Worm (Caenorhabditis elegans) whole organism, L4/young adult: ENCODE measurements around the gene str-118.

Source experiments
- W03F9.2 ChIP-seq: fragments of 150-350 bp; optimal IDR thresholded peaks from 2 replicates; lab custom pipeline; 2014; ENCODE audit warnings: missing biosample characterization, missing genetic modification characterization
- dao-5 ChIP-seq: sonication (generic microtip); optimal IDR thresholded peaks from 2 replicates; lab custom pipeline; 2016; ENCODE audit warnings: missing genotype, missing genetic modification characterization, moderate library complexity, missing compliant biosample characterization
- him-1 ChIP-seq: sonication (generic microtip); optimal IDR thresholded peaks from 2 replicates; lab custom pipeline; 2016; ENCODE audit warnings: missing genotype, missing genetic modification reagents, missing genetic modification characterization, missing compliant biosample characterization

Gene str-118

DNA sequence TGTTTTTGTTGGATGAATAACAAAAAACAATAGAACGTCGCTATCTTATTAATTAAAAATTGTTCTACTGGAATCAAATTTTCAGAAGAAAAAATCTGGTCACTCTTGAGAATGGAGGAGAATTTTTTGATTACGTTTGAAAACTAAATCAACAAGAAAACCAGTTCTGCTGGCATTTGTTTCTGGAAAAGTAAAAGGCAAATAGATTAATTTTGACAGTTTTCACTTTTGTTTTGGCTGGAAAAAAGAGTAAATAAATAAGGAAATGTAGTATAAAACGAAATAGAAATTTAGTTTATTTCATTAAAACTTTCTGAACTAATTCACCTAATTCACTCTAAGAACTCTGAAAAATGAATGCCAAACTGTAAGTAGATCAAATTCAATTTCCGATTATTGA, 12.3 kb downstream of the str-118 start, which contains the start of gene fipr-13:
Gene fipr-13, plus strand, starts transcription at position 301 of the 400 bp plus-strand sequence.
- TF ChIP-seq W03F9.2, result no peak
- TF ChIP-seq him-1 (tag; lab: Kevin White, UChicago), result no peak
- TF ChIP-seq dao-5 (tag; lab: Kevin White, UChicago), result no peak

DNA sequence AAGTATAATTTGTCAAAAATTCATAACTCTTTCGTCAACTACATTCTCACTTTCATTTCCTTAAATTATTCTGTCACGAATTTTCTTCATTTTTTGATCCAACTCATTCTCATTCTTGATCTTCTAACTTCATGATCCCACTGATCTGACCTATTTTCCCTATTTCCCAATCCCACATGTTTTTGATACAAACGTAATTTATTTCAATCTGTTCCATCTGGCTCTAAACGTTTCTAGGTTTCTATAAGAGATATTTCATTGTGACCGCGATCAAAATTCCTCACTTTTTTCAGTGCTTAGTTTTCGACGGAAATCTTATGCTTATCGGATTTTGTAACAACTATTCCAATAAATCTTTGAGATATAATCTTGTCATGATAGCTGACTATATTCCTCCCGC, 13.7 kb downstream of the str-118 start:
- TF ChIP-seq dao-5 (tag; lab: Kevin White, UChicago), result no peak
- no peak for TF ChIP-seq him-1 (tag; lab: Kevin White, UChicago)
- TF ChIP-seq W03F9.2, result no peak

DNA sequence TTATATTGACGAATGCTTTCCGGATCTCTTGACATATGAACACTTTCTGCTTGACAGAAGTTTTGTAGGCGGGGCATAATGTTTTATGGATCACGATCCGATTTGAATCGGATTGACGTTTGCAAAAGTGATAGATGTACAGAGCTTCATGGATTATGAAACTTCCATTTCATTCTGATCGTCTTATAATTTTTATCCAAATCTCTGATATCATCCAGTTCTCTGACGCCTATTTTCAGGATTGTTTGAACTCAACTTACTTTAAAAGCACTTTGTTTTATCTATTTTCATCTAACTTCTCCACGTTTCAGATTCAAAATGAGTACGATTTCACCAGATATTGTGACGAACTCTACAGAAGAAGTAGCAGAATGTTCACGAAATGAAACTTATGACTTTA, 14.8 kb downstream of the str-118 start, which contains the start of gene npr-39:
Gene npr-39, plus strand, starts transcription at position 301 of the 400 bp plus-strand sequence.
- TF ChIP-seq dao-5 (tag; lab: Kevin White, UChicago), result no peak

DNA sequence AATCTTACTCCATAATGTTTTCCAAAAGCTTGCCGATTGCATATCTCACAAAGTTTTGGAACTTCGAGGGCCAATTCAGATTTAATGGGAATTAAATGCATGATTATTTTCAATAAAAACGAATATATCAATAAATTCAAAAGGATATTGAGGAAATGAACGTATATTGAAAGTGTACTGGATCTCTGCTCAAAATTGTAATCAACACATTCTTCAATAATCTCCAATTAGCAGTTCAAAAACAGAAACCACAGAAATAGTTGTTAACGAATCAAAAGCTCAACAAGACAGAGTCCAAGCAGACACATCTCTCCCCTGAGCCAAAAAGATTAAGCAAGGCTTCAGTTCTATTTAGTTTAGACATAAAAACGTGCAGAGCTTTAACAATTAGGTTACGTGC, 18.6 kb downstream of the str-118 start, which contains the start of gene nhr-192:
Gene nhr-192, minus strand, starts transcription at position 101 of the 400 bp plus-strand sequence.
- TF ChIP-seq dao-5 (tag; lab: Kevin White, UChicago) (no peak), W03F9.2 (no peak), him-1 (tag; lab: Kevin White, UChicago) (no peak)

DNA sequence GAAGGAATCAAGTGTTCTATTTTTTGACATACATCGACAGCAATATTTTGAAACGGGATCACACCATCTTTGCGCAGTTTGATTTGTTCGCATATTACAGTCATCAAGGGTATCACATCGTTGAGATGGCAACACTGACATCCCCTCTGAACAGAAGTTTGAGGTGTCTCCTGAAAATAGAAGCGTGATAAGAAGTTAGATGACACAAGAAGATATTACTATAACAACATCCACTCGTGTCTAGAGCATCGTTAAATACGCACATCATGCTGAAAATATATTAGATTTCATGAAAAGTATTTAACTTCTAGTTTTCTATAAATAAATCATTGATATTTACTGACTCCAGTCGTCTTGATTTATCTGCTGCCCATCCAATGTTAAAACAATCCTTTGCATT, 20.8 kb downstream of the str-118 start:
- TF ChIP-seq W03F9.2, result no peak
- TF ChIP-seq him-1 (tag; lab: Kevin White, UChicago), result no peak
- no peak for TF ChIP-seq dao-5 (tag; lab: Kevin White, UChicago)

DNA sequence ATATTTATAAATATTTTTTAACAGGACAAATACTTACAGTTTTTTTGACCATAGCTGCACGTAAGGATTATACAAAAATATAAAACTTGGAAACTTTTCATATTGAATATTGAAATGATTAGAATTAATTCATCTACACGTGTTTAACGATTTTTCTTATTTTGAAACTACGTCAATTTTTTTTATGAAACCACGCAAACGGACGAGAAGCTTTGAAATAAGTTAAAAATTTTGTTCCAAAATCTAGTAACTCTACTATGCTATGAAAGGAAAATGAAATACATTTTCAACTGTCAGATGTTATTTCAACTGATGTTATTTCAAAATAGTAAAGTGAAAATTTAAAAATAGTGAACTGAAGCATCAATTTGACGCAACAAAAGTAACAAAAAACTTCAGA, 21.8 kb downstream of the str-118 start, which contains the start of gene F57A8.6:
Gene F57A8.6, minus strand, starts transcription at position 101 of the 400 bp plus-strand sequence.
- TF ChIP-seq dao-5 (tag; lab: Kevin White, UChicago) (no peak), W03F9.2 (no peak), him-1 (tag; lab: Kevin White, UChicago) (no peak)

DNA sequence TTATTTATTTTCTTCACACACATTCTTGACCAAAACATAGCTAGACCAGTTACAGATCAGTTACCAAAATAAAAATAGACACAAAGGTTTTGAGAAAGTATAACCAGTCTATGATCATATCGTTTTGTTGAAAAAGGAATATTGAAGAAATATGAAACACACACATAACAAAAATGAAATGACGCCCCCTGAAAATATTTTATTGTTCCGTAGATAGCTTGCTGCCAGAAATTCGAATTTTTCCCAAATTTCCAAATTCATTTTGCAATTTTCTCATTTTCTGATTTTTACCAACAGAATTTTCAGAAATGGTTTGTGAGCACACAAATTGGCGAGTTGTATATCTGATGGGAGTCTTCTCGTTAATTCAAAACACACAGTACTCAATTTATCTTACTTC, 23.5 kb downstream of the str-118 start, which contains the start of gene F57A8.7:
Gene F57A8.7, plus strand, starts transcription at position 301 of the 400 bp plus-strand sequence.
- TF ChIP-seq dao-5 (tag; lab: Kevin White, UChicago) (no peak), W03F9.2 (no peak), him-1 (tag; lab: Kevin White, UChicago) (no peak)

DNA sequence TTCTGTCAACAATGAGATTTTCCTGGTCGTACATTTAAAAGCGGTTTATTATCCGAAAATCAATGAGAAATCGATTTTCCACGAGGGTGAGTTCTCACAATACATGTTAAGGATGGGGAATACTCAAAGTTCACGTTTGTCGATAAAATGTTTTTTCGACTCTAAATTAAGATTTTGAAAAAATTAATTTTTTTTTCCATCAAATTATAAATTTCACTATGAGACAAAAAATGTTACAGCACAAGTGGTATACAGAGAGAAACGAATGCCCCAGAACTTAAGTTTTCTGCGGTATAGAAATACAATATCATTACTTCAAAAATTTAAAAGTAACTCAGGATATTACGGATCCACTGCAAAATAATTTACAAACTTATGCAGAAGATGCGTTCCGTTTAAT, 26.3 kb downstream of the str-118 start, which contains the start of gene R04B5.1:
Gene R04B5.1, minus strand, starts transcription at position 101 of the 400 bp plus-strand sequence.
- TF ChIP-seq W03F9.2 (no peak), him-1 (tag; lab: Kevin White, UChicago) (no peak), dao-5 (tag; lab: Kevin White, UChicago) (no peak)

DNA sequence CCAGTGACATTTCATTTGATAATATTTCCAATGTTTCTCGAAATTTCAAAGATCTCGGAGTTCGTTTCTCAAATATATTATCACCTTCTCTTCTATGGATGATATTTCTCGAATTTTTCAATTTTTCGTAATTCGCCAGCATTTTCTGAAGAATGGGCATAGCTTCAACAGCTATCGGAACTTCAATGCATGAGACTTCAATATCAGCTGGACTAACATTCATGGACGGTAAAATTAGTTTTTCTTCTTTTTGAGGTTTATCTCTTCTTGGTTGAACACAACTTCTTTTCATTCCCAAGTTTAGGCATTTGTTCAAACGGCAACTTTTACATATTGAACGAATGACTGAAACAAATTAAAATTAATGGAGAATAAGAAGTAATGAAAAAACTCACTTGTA, 28.9 kb downstream of the str-118 start:
- TF ChIP-seq dao-5 (tag; lab: Kevin White, UChicago) (no peak), him-1 (tag; lab: Kevin White, UChicago) (no peak), W03F9.2 (no peak)

DNA sequence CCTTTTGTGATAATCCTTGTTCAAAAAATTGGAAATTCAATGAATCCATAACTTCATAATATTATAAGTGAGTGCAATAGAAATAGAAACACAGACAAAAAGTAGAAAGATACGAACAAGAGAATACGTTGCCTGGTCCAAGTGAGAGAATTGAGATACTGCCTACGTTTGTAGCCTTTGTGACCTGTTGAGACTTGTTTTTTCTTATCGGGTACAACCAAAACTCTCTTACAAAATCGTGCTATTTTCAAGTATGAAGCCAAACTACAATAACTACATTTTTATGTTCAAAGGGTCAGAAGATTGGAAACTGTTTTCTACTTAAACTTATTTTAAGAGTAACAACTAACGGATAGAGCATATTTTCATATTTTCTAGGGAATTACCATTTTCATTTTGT, 29.7 kb downstream of the str-118 start, which contains the start of gene nhr-205:
Gene nhr-205, minus strand, starts transcription at position 141 of the 400 bp plus-strand sequence.
- TF ChIP-seq W03F9.2, result no peak
- TF ChIP-seq dao-5 (tag; lab: Kevin White, UChicago), result no peak
- no peak for TF ChIP-seq him-1 (tag; lab: Kevin White, UChicago)

DNA sequence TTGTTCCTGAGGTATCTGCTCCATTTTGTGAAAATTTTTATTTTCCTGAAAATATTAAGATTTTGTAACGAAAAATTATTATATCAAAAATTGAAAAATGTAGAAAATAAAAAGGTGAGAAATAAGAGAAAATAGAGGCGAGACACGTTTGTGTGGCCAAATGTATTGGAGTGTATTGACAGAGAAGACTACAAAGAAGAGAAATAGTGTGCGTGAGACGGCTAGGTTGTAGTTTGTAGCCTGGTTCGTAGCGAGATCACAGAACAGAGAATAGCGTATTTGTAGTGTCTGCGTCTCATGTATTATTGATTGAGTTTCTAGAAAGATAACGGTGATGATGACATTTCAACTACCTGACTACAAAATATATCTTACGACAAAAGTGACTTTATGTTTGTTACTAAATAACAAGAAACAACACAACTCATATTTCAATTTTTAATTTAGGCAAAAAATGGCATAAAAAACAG, 32.1 kb downstream of the str-118 start, which contains the start of gene nhr-12:
Gene nhr-12, minus strand, starts transcription at position 51 of the 470 bp plus-strand sequence.
- TF ChIP-seq dao-5 (tag; lab: Kevin White, UChicago) (no peak), W03F9.2 (no peak), him-1 (tag; lab: Kevin White, UChicago) (no peak)

DNA sequence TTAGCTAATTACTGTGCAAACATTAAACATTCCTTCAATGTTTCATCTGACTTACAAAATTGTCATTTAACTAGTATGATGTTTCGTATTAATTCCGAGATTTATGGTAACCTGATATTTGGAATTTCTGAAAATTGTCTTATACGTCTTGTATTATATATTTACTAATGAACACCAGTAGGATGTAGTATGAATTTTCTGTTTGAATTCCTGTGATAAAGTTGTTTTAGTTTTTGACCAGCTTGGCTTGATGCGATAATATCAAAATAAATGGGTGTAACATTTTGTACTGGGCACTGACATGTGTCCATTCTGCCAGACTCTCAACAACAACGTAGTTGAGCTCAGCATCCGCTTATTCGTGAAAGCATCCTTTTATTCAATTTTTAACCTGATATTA, 32.9 kb downstream of the str-118 start, which contains the start of gene R04B5.6:
Gene R04B5.6, plus strand, starts transcription at position 301 of the 400 bp plus-strand sequence.
- TF ChIP-seq W03F9.2 (no peak), dao-5 (tag; lab: Kevin White, UChicago) (no peak)

DNA sequence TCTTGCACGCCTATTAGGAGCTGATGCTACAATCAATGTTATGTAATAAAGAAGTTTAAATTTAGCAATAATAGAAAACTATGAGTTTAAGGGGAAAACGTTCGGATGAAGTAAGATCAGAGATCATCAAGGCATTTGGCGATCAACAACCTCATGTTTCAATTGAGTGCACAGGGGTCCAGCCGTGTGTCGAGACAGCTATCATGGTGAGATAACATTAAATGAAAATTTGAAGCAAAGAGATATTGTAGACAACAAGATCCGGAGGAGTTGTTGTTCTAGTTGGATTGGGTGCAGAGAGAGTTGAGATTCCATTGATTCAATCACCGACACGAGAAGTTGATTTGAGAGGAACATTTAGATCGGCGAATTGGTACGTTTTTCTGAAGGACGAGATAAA, 34.2 kb downstream of the str-118 start:
- TF ChIP-seq him-1 (tag; lab: Kevin White, UChicago), result no peak
- TF ChIP-seq dao-5 (tag; lab: Kevin White, UChicago), result no peak
- no peak for TF ChIP-seq W03F9.2

DNA sequence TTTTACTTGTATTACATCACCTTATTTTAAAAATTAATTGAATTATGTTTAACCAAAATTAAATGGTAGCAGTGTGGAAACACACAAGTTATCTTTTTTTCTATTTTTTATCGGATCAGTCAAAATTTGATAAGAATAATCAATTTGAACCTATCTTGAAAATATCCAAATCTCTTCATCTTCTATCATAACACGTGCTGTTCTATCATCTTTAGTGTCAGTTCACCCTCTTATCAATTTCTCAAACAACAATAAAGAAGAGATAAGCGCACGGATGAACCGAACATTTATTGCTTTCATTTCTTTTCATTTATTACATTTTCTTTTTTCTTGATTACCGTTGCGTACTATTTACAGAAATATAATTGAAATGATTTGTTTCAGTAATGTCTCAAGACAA, 35.1 kb downstream of the str-118 start, which contains the start of gene R04B5.5:
Gene R04B5.5, plus strand, starts transcription at position 378 of the 400 bp plus-strand sequence.
- TF ChIP-seq dao-5 (tag; lab: Kevin White, UChicago), result no peak

DNA sequence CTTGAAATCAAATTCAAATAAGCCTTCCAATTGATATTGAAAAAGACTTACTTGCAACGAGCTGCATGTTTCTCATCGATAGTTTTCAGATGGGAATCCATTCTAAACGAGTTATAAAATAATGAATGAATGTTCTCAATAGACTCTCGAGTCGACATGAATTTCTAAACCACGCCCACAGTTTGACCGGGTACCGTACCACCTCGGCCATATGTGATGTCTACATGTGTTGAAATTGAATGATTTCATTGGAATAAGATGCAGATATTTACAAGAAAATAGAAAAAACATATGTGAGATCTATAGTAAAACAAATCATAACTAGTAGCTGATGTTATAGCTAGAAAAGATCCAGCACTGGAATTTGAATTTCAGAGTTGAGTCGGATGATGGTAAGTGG, 38.5 kb downstream of the str-118 start, which contains the start of gene R04B5.7:
Gene R04B5.7, minus strand, starts transcription at position 101 of the 400 bp plus-strand sequence.
- TF ChIP-seq him-1 (tag; lab: Kevin White, UChicago) (no peak), W03F9.2 (no peak), dao-5 (tag; lab: Kevin White, UChicago) (no peak)
